Worm (Caenorhabditis elegans) whole organism, L2 larva: ENCODE measurements around the gene idhg-1.

Experiments
- C34F6.9 ChIP-seq: fragments of 150-350 bp; optimal IDR thresholded peaks from 2 replicates; lab custom pipeline; 2014; ENCODE audit warnings: missing biosample characterization, missing genetic modification characterization
- F13H6.1 ChIP-seq: sonication (generic microtip); optimal IDR thresholded peaks from 2 replicates; lab custom pipeline; 2016; ENCODE audit warnings: missing genetic modification characterization, missing compliant biosample characterization
- R02D3.7 ChIP-seq: fragments of 150-350 bp; optimal IDR thresholded peaks from 2 replicates; lab custom pipeline; 2014; ENCODE audit warnings: missing biosample characterization, missing genetic modification characterization
- Y55F3AM.14 ChIP-seq: fragments of 200-800 bp; sonication (Bioruptor generic); optimal IDR thresholded peaks from 2 replicates; lab custom pipeline; 2018; ENCODE audit warnings: mild to moderate bottlenecking, missing genetic modification characterization, missing compliant biosample characterization
- ZK546.5 ChIP-seq: sonication (generic microtip); optimal IDR thresholded peaks from 2 replicates; lab custom pipeline; 2017; ENCODE audit warnings: missing biosample characterization, missing genetic modification characterization
- alr-1 ChIP-seq: fragments of 150-350 bp; optimal IDR thresholded peaks from 2 replicates; lab custom pipeline; 2014; ENCODE audit warnings: missing biosample characterization, missing genetic modification characterization
- aly-2 ChIP-seq: fragments of 150-350 bp; optimal IDR thresholded peaks from 2 replicates; lab custom pipeline; 2014; ENCODE audit warnings: missing biosample characterization, missing genetic modification characterization
- ama-1 ChIP-seq: fragments of 150-350 bp; optimal IDR thresholded peaks from 2 replicates; lab custom pipeline; 2018; ENCODE audit warnings: inconsistent platforms
- blmp-1 ChIP-seq: sonication (generic microtip); optimal IDR thresholded peaks from 2 replicates; lab custom pipeline; 2017; ENCODE audit warnings: missing genetic modification characterization, mild to moderate bottlenecking, missing compliant biosample characterization, antibody characterized with exemption, moderate library complexity; ENCODE audit not compliant: insufficient read depth
- ceh-16 ChIP-seq: fragments of 150-350 bp; optimal IDR thresholded peaks from 2 replicates; lab custom pipeline; 2014; ENCODE audit warnings: missing biosample characterization, missing genetic modification characterization
- ceh-82 ChIP-seq: fragments of 150-350 bp; optimal IDR thresholded peaks from 2 replicates; lab custom pipeline; 2014; ENCODE audit warnings: missing biosample characterization, missing genetic modification characterization
- crh-2 ChIP-seq: sonication (generic microtip); optimal IDR thresholded peaks from 2 replicates; lab custom pipeline; 2017; ENCODE audit warnings: missing biosample characterization, missing genetic modification characterization
- dmd-4 ChIP-seq: sonication (generic microtip); optimal IDR thresholded peaks from 2 replicates; lab custom pipeline; 2017; ENCODE audit warnings: missing biosample characterization, missing genetic modification characterization
- egl-27 ChIP-seq: sonication (generic microtip); optimal IDR thresholded peaks from 3 replicates; lab custom pipeline; 2017; ENCODE audit warnings: missing biosample characterization, missing genetic modification reagents, missing genetic modification characterization
- elt-1 ChIP-seq: fragments of 150-350 bp; optimal IDR thresholded peaks from 2 replicates; lab custom pipeline; 2014; ENCODE audit warnings: missing biosample characterization, missing genetic modification characterization
- elt-3 ChIP-seq: sonication (generic microtip); optimal IDR thresholded peaks from 2 replicates; lab custom pipeline; 2017; ENCODE audit warnings: missing biosample characterization, missing genetic modification characterization
- fos-1 ChIP-seq: fragments of 150-350 bp; optimal IDR thresholded peaks from 2 replicates; lab custom pipeline; 2014; ENCODE audit warnings: missing biosample characterization, missing genetic modification characterization
- gmeb-1 ChIP-seq: fragments of 150-350 bp; optimal IDR thresholded peaks from 2 replicates; lab custom pipeline; 2014; ENCODE audit warnings: missing biosample characterization, missing genetic modification characterization
- lin-11 ChIP-seq: fragments of 150-350 bp; sonication (generic microtip); optimal IDR thresholded peaks from 2 replicates; lab custom pipeline; 2014; ENCODE audit warnings: missing biosample characterization, missing genetic modification characterization, inconsistent platforms, mixed read lengths
- lin-13 ChIP-seq: fragments of 150-350 bp; optimal IDR thresholded peaks from 2 replicates; lab custom pipeline; 2014; ENCODE audit warnings: missing biosample characterization, missing genetic modification reagents, missing genetic modification characterization
- lin-39 ChIP-seq: fragments of 150-350 bp; optimal IDR thresholded peaks from 2 replicates; lab custom pipeline; 2014; ENCODE audit warnings: missing biosample characterization, missing genetic modification reagents, missing genetic modification characterization
- lsy-2 ChIP-seq, 2 experiments: fragments of 150-350 bp in 1 of 2; sonication (generic microtip) in 1 of 2; optimal IDR thresholded peaks; 2 replicates each; lab custom pipeline; 2014 to 2017; ENCODE audit warnings: missing biosample characterization in 2 of 2, missing genetic modification characterization in 2 of 2
- mab-5 ChIP-seq: fragments of 150-350 bp; optimal IDR thresholded peaks from 2 replicates; lab custom pipeline; 2014; ENCODE audit warnings: missing biosample characterization, missing genetic modification characterization
- mbf-1 ChIP-seq: sonication (generic microtip); optimal IDR thresholded peaks from 2 replicates; lab custom pipeline; 2017; ENCODE audit warnings: missing biosample characterization, missing genetic modification characterization
- mdl-1 ChIP-seq, 2 experiments: fragments of 150-350 bp in 1 of 2; sonication (generic microtip) in 1 of 2; optimal IDR thresholded peaks; 2 replicates each; lab custom pipeline; 2017; ENCODE audit warnings: missing biosample characterization in 2 of 2, missing genetic modification characterization in 2 of 2
- nhr-11 ChIP-seq: fragments of 150-350 bp; optimal IDR thresholded peaks from 2 replicates; lab custom pipeline; 2014; ENCODE audit warnings: missing biosample characterization, missing genetic modification characterization
- nhr-12 ChIP-seq: fragments of 150-350 bp; optimal IDR thresholded peaks from 2 replicates; lab custom pipeline; 2014; ENCODE audit warnings: missing biosample characterization, missing genetic modification characterization
- nhr-129 ChIP-seq: fragments of 150-350 bp; optimal IDR thresholded peaks from 2 replicates; lab custom pipeline; 2014; ENCODE audit warnings: missing biosample characterization, missing genetic modification characterization
- nhr-21 ChIP-seq: fragments of 150-350 bp; optimal IDR thresholded peaks from 2 replicates; lab custom pipeline; 2014; ENCODE audit warnings: missing biosample characterization, missing genetic modification characterization
- nhr-23 ChIP-seq: fragments of 150-350 bp; optimal IDR thresholded peaks from 2 replicates; lab custom pipeline; 2014; ENCODE audit warnings: missing biosample characterization, missing genetic modification reagents, missing genetic modification characterization
- nhr-237 ChIP-seq: fragments of 150-350 bp; optimal IDR thresholded peaks from 2 replicates; lab custom pipeline; 2014; ENCODE audit warnings: missing biosample characterization, missing genetic modification characterization
- nhr-6 ChIP-seq: fragments of 150-350 bp; optimal IDR thresholded peaks from 2 replicates; lab custom pipeline; 2014; ENCODE audit warnings: missing biosample characterization, missing genetic modification characterization
- nhr-77 ChIP-seq: fragments of 150-350 bp; optimal IDR thresholded peaks from 2 replicates; lab custom pipeline; 2014; ENCODE audit warnings: missing biosample characterization, missing genetic modification characterization
- peb-1 ChIP-seq: fragments of 150-350 bp; optimal IDR thresholded peaks from 2 replicates; lab custom pipeline; 2014; ENCODE audit warnings: missing biosample characterization, missing genetic modification characterization
- sem-4 ChIP-seq: fragments of 150-350 bp; optimal IDR thresholded peaks from 2 replicates; lab custom pipeline; 2014; ENCODE audit warnings: missing biosample characterization, missing genetic modification reagents, missing genetic modification characterization
- skn-1 ChIP-seq: sonication (generic microtip); optimal IDR thresholded peaks from 2 replicates; lab custom pipeline; 2017; ENCODE audit warnings: missing biosample characterization, missing genetic modification characterization
- sma-3 ChIP-seq: sonication (generic microtip); optimal IDR thresholded peaks from 2 replicates; lab custom pipeline; 2016; ENCODE audit warnings: missing genetic modification reagents, missing genetic modification characterization, missing compliant biosample characterization
- sma-9 ChIP-seq, 2 experiments: fragments of 150-350 bp in 1 of 2; sonication (generic microtip) in 1 of 2; optimal IDR thresholded peaks; 2 replicates each; lab custom pipeline; 2014 to 2016; ENCODE audit warnings: missing genetic modification characterization in 2 of 2, mild to moderate bottlenecking in 1 of 2, missing biosample characterization in 1 of 2, missing compliant biosample characterization in 1 of 2, missing genetic modification reagents in 1 of 2, moderate library complexity in 1 of 2
- snpc-4 ChIP-seq: fragments of 150-350 bp; optimal IDR thresholded peaks from 2 replicates; lab custom pipeline; 2014; ENCODE audit warnings: missing biosample characterization, missing genetic modification characterization
- unc-39 ChIP-seq: fragments of 150-350 bp; optimal IDR thresholded peaks from 2 replicates; lab custom pipeline; 2014; ENCODE audit warnings: missing biosample characterization, missing genetic modification characterization
- unc-55 ChIP-seq: fragments of 150-350 bp; sonication (generic microtip); optimal IDR thresholded peaks from 3 replicates; lab custom pipeline; 2014; ENCODE audit warnings: missing biosample characterization, missing genetic modification reagents, missing genetic modification characterization
- unc-62 ChIP-seq: fragments of 150-350 bp; optimal IDR thresholded peaks from 2 replicates; lab custom pipeline; 2014; ENCODE audit warnings: missing biosample characterization, missing genetic modification reagents, missing genetic modification characterization
- zag-1 ChIP-seq: fragments of 150-350 bp; optimal IDR thresholded peaks from 2 replicates; lab custom pipeline; 2014; ENCODE audit warnings: missing biosample characterization, missing genetic modification characterization
- ztf-1 ChIP-seq: fragments of 200-800 bp; sonication (Bioruptor generic); conservative IDR thresholded peaks from 2 replicates; pipeline ENCODE4 v1.3.6; 2022; ENCODE audit warnings: missing genetic modification characterization, missing compliant biosample characterization
- ztf-11 ChIP-seq: sonication (generic microtip); optimal IDR thresholded peaks from 2 replicates; lab custom pipeline; 2017; ENCODE audit warnings: missing biosample characterization, missing genetic modification characterization
- ztf-4 ChIP-seq: fragments of 150-350 bp; optimal IDR thresholded peaks from 2 replicates; lab custom pipeline; 2014; ENCODE audit warnings: missing biosample characterization, missing genetic modification characterization

The idhg-1 gene

ce11 chrIII:4552872-4553271, 15.7 kb upstream of the idhg-1 start:
- TF ChIP-seq nhr-23 (tag; lab: Kevin White, UChicago) (no peak), fos-1 (tag; lab: Kevin White, UChicago) (peak; percentile 21)
- TF ChIP-seq, all 48 proteins: peak for 1

- TF ChIP-seq ceh-16 (tag; lab: Kevin White, UChicago) (no peak), ama-1 (lab: Kevin White, UChicago) (no peak), snpc-4 (no peak), nhr-237 (tag; lab: Kevin White, UChicago) (no peak), crh-2 (no peak)
- TF ChIP-seq, all 48 proteins: peak for 0
These were observed 15.3 kb upstream of the idhg-1 start, which contains the start of gene imph-1 for ce11 chrIII:4553316-4553715. imph-1 (plus strand) TSS chrIII:4553616.

ce11 chrIII:4555345-4555744, 13.3 kb upstream of the idhg-1 start:
- TF ChIP-seq unc-55 (GFP tag; lab: Kevin White, UChicago) (peak; percentile 61), C34F6.9 (tag; lab: Kevin White, UChicago) (peak; percentile 45), lin-39 (tag; lab: Kevin White, UChicago) (no peak), ceh-82 (tag; lab: Kevin White, UChicago) (no peak), lsy-2 (tag; optimal IDR thresholded peaks at IDR 0.05; lab: Kevin White, UChicago) (peak in 1 of 2 experiments; percentile 30), nhr-12 (tag; lab: Kevin White, UChicago) (no peak), lin-11 (tag; lab: Kevin White, UChicago) (no peak), F13H6.1 (tag; lab: Kevin White, UChicago) (peak; percentile 14)
- TF ChIP-seq, all 48 proteins: peak for 4

- no peak for TF ChIP-seq mbf-1 (tag; lab: Kevin White, UChicago)
- no peak for TF ChIP-seq R02D3.7 (tag; lab: Kevin White, UChicago)
- TF ChIP-seq ztf-1 (GFP tag; lab: Robert Waterston, UW), result no peak
- no peak for TF ChIP-seq dmd-4 (tag; lab: Kevin White, UChicago)
- no peak for TF ChIP-seq unc-39 (tag; lab: Kevin White, UChicago)
- peak; percentile 54 for TF ChIP-seq unc-62 (GFP tag; lab: Kevin White, UChicago)
- TF ChIP-seq nhr-237 (tag; lab: Kevin White, UChicago), result no peak
- peak; percentile 64 for TF ChIP-seq nhr-129
- TF ChIP-seq sma-9 (GFP tag; optimal IDR thresholded peaks at IDR 0.05; lab: Kevin White, UChicago), result peak; percentile 83
- TF ChIP-seq sma-9 (tag; optimal IDR thresholded peaks at IDR 0.05; lab: Kevin White, UChicago), result no peak
- no peak for TF ChIP-seq elt-1 (tag; lab: Kevin White, UChicago)
- TF ChIP-seq mdl-1 (tag; optimal IDR thresholded peaks at IDR 0.05; lab: Kevin White, UChicago), result peak; percentile 51 to 58
- TF ChIP-seq F13H6.1 (tag; lab: Kevin White, UChicago), result peak; percentile 86
- peak; percentile 66 for TF ChIP-seq ama-1 (lab: Kevin White, UChicago)
- no peak for TF ChIP-seq lin-39 (tag; lab: Kevin White, UChicago)
- peak; percentile 72 for TF ChIP-seq lin-11 (tag; lab: Kevin White, UChicago)
- TF ChIP-seq egl-27, result peak; percentile 34
- TF ChIP-seq alr-1 (tag; lab: Kevin White, UChicago), result no peak
- no peak for TF ChIP-seq ztf-11 (tag; lab: Kevin White, UChicago)
- no peak for TF ChIP-seq elt-3 (tag; lab: Kevin White, UChicago)
- peak; percentile 82 for TF ChIP-seq fos-1 (tag; lab: Kevin White, UChicago)
- peak; percentile 77 for TF ChIP-seq sma-3 (GFP tag; lab: Kevin White, UChicago)
- TF ChIP-seq nhr-77, result no peak
- TF ChIP-seq aly-2, result no peak
- peak; percentile 69 for TF ChIP-seq unc-55 (GFP tag; lab: Kevin White, UChicago)
- TF ChIP-seq skn-1 (tag; lab: Kevin White, UChicago), result no peak
- peak; percentile 37 for TF ChIP-seq ceh-16 (tag; lab: Kevin White, UChicago)
- peak; percentile 75 for TF ChIP-seq mab-5 (tag; lab: Kevin White, UChicago)
- TF ChIP-seq snpc-4, result no peak
- peak; percentile 64 to 82 for TF ChIP-seq lsy-2 (tag; optimal IDR thresholded peaks at IDR 0.05; lab: Kevin White, UChicago)
- peak; percentile 72 for TF ChIP-seq Y55F3AM.14 (GFP tag; lab: Kevin White, UChicago)
- peak; percentile 59 for TF ChIP-seq crh-2
- peak; percentile 53 for TF ChIP-seq ztf-4 (tag; lab: Kevin White, UChicago)
- peak; percentile 45 for TF ChIP-seq nhr-6
- no peak for TF ChIP-seq blmp-1
- no peak for TF ChIP-seq ZK546.5
- TF ChIP-seq gmeb-1 (tag; lab: Kevin White, UChicago), result peak; percentile 59
- no peak for TF ChIP-seq nhr-23 (tag; lab: Kevin White, UChicago)
- TF ChIP-seq sem-4 (tag; lab: Kevin White, UChicago), result peak; percentile 38
- TF ChIP-seq peb-1 (tag; lab: Kevin White, UChicago), result peak; percentile 45
- TF ChIP-seq zag-1, result peak; percentile 12
- peak; percentile 40 for TF ChIP-seq lin-13 (GFP tag; lab: Kevin White, UChicago)
- TF ChIP-seq nhr-11, result no peak
- TF ChIP-seq nhr-21 (tag; lab: Kevin White, UChicago), result peak; percentile 80
These were observed 8.2 kb upstream of the idhg-1 start for ce11 chrIII:4560393-4560890.
